Worm (Caenorhabditis elegans) whole organism, early embryonic: Measurements from ENCODE around the gene tbc-19.

Experiments used
- F13C5.2 ChIP-seq: sonication (generic microtip); optimal IDR thresholded peaks from 2 replicates; lab custom pipeline; 2017; ENCODE audit warnings: mild to moderate bottlenecking, missing genetic modification characterization, inconsistent platforms, missing compliant biosample characterization
- aly-1 ChIP-seq: sonication (generic microtip); optimal IDR thresholded peaks from 2 replicates; lab custom pipeline; 2016; ENCODE audit warnings: missing genetic modification characterization, missing compliant biosample characterization
- ama-1 ChIP-seq: fragments of 150-350 bp; optimal IDR thresholded peaks from 2 replicates; lab custom pipeline; 2014
- ceh-36 ChIP-seq: sonication (generic microtip); optimal IDR thresholded peaks from 2 replicates; lab custom pipeline; 2016; ENCODE audit warnings: missing genetic modification characterization, inconsistent platforms, missing compliant biosample characterization
- ets-7 ChIP-seq: sonication (generic microtip); optimal IDR thresholded peaks from 2 replicates; lab custom pipeline; 2016; ENCODE audit warnings: missing genotype, missing genetic modification characterization, missing compliant biosample characterization
- flt-1 ChIP-seq: fragments of 200-800 bp; sonication (Bioruptor generic); IDR thresholded peaks from 2 replicates; pipeline ENCODE4 v1.3.6; 2022; ENCODE audit warnings: missing genetic modification characterization, missing compliant biosample characterization
- hmbx-1 ChIP-seq: sonication (generic microtip); optimal IDR thresholded peaks from 2 replicates; lab custom pipeline; 2016; ENCODE audit warnings: mild to moderate bottlenecking, missing genetic modification characterization, missing compliant biosample characterization
- hmg-4 ChIP-seq: fragments of 200-800 bp; sonication (Bioruptor generic); optimal IDR thresholded peaks from 2 replicates; lab custom pipeline; 2018; ENCODE audit warnings: mild to moderate bottlenecking, missing genetic modification characterization, missing compliant biosample characterization
- pes-1 ChIP-seq: fragments of 200-800 bp; sonication (Bioruptor generic); IDR thresholded peaks from 2 replicates; pipeline ENCODE4 v1.3.6; 2022; ENCODE audit warnings: missing genetic modification reagents, missing genetic modification characterization, missing compliant biosample characterization
- scrt-1 ChIP-seq: fragments of 200-800 bp; sonication (Bioruptor generic); IDR thresholded peaks from 2 replicates; pipeline ENCODE4 v1.3.6; 2022; ENCODE audit warnings: missing genetic modification characterization, missing compliant biosample characterization
- sea-1 ChIP-seq: fragments of 200-800 bp; sonication (Bioruptor generic); conservative IDR thresholded peaks from 2 replicates; pipeline ENCODE4 v1.3.6; 2022; ENCODE audit warnings: missing genetic modification characterization, missing compliant biosample characterization
- tbx-37 ChIP-seq: fragments of 200-800 bp; sonication (Bioruptor generic); conservative IDR thresholded peaks from 2 replicates; pipeline ENCODE4 v1.3.6; 2022; ENCODE audit warnings: missing genetic modification reagents, missing genetic modification characterization, missing compliant biosample characterization
- tra-4 ChIP-seq: sonication (generic microtip); optimal IDR thresholded peaks from 2 replicates; lab custom pipeline; 2017; ENCODE audit warnings: missing genetic modification characterization, missing compliant biosample characterization

DNA sequence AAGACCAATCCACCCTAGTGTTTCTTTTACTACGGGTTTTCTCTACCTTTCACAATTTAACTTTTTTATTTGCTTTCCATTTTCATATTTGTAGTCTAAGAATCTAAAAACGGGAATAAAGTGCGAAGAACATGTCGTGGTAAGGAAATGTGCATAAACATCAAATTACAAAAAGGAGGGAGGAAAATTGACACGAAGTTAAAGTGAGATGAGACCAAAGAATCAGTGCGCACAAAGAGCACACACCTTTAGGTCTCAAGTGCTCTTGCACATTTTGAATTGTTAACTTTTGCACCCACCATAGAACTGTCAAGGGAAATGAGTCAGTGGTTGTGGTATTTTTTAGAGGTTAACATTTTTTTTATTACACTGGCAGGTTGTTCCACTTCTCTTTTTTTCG lies 18.2 kb upstream of the tbc-19 start:
- TF ChIP-seq tra-4 (tag; lab: Kevin White, UChicago) (no peak), flt-1 (GFP tag; lab: Robert Waterston, UW) (no peak), ama-1 (lab: Kevin White, UChicago) (no peak), ets-7 (tag; lab: Kevin White, UChicago) (no peak), pes-1 (GFP tag; lab: Robert Waterston, UW) (no peak), hmg-4 (GFP tag; lab: Kevin White, UChicago) (no peak), tbx-37 (GFP tag; lab: Robert Waterston, UW) (no peak), scrt-1 (no peak), sea-1 (GFP tag; lab: Robert Waterston, UW) (no peak), ceh-36 (tag; lab: Kevin White, UChicago) (no peak), aly-1 (tag; lab: Kevin White, UChicago) (no peak), hmbx-1 (tag; lab: Kevin White, UChicago) (no peak), F13C5.2 (tag; lab: Kevin White, UChicago) (no peak)
